Fruit fly (Drosophila melanogaster) whole organism, embryonic: Measurements from ENCODE around the gene Sidpn.

Source experiments
- Aef1 ChIP-seq: fragments of 200-800 bp; sonication (Bioruptor generic); IDR thresholded peaks from 3 replicates; pipeline ENCODE4 v1.3.6; 2022; ENCODE audit warnings: missing biosample characterization, missing genetic modification characterization
- B-H1 ChIP-seq: fragments of 200-800 bp; sonication (Bioruptor generic); IDR thresholded peaks from 3 replicates; pipeline ENCODE4 v1.3.6; 2022; ENCODE audit warnings: missing biosample characterization, missing genetic modification characterization
- CG10274 ChIP-seq: fragments of 200-800 bp; sonication (Bioruptor generic); optimal IDR thresholded peaks from 3 replicates; lab custom pipeline; 2017; ENCODE audit warnings: missing biosample characterization, mild to moderate bottlenecking, missing genetic modification characterization
- CG11723 ChIP-seq: fragments of 200-800 bp; sonication (Bioruptor generic); optimal IDR thresholded peaks from 2 replicates; lab custom pipeline; 2017; ENCODE audit warnings: missing biosample characterization, mild to moderate bottlenecking, missing genetic modification characterization
- CG14860 ChIP-seq: fragments of 200-800 bp; sonication (Bioruptor generic); IDR thresholded peaks from 3 replicates; pipeline ENCODE4 v1.3.6; 2022; ENCODE audit warnings: missing biosample characterization, missing genetic modification characterization; ENCODE audit not compliant: partially characterized antibody
- CG1603 ChIP-seq: fragments of 200-800 bp; sonication (Bioruptor generic); optimal IDR thresholded peaks from 2 replicates; lab custom pipeline; 2019; ENCODE audit warnings: missing biosample characterization, mild to moderate bottlenecking, missing genetic modification characterization, moderate library complexity
- CG31365 ChIP-seq: fragments of 200-800 bp; sonication (Bioruptor generic); optimal IDR thresholded peaks from 2 replicates; lab custom pipeline; 2018; ENCODE audit warnings: missing biosample characterization, mild to moderate bottlenecking, missing genetic modification characterization
- CG32772 ChIP-seq: fragments of 200-800 bp; sonication (Bioruptor generic); IDR thresholded peaks from 2 replicates; pipeline ENCODE4 v1.3.6; 2022; ENCODE audit warnings: missing biosample characterization, missing genetic modification characterization
- CG3281 ChIP-seq: fragments of 200-800 bp; sonication (Bioruptor generic); optimal IDR thresholded peaks from 3 replicates; lab custom pipeline; 2017; ENCODE audit warnings: missing biosample characterization, mild to moderate bottlenecking, missing genetic modification characterization
- CG3995 ChIP-seq: fragments of 200-800 bp; sonication (Bioruptor generic); optimal IDR thresholded peaks from 3 replicates; lab custom pipeline; 2016; ENCODE audit warnings: missing biosample characterization, missing genetic modification characterization
- CG6175 ChIP-seq: fragments of 200-800 bp; sonication (Bioruptor generic); IDR thresholded peaks from 3 replicates; pipeline ENCODE4 v1.3.6; 2022; ENCODE audit warnings: missing biosample characterization, missing genetic modification characterization
- CG7372 ChIP-seq: fragments of 200-800 bp; sonication (Bioruptor generic); IDR thresholded peaks from 2 replicates; pipeline ENCODE4 v1.3.6; 2022; ENCODE audit warnings: missing biosample characterization, missing genetic modification characterization
- CG7928 ChIP-seq: fragments of 200-800 bp; sonication (Bioruptor generic); optimal IDR thresholded peaks from 2 replicates; lab custom pipeline; 2017; ENCODE audit warnings: missing biosample characterization, mild to moderate bottlenecking, missing genetic modification characterization
- CG8359 ChIP-seq: fragments of 200-800 bp; sonication (Bioruptor generic); optimal IDR thresholded peaks from 2 replicates; lab custom pipeline; 2017; ENCODE audit warnings: missing biosample characterization, mild to moderate bottlenecking, missing genetic modification characterization, borderline replicate concordance
- CG8765 ChIP-seq: fragments of 200-800 bp; sonication (Bioruptor generic); IDR thresholded peaks from 2 replicates; pipeline ENCODE4 v1.3.6; 2022; ENCODE audit warnings: missing biosample characterization, missing genetic modification characterization
- CG8924 ChIP-seq: fragments of 200-800 bp; optimal IDR thresholded peaks from 3 replicates; lab custom pipeline; 2019; ENCODE audit warnings: missing biosample characterization, mild to moderate bottlenecking, missing genetic modification characterization, moderate library complexity
- CG9727 ChIP-seq: fragments of 200-800 bp; sonication (Bioruptor generic); optimal IDR thresholded peaks from 3 replicates; lab custom pipeline; 2017; ENCODE audit warnings: missing biosample characterization, mild to moderate bottlenecking, missing genetic modification characterization
- CG9797 ChIP-seq: fragments of 200-800 bp; sonication (Bioruptor generic); optimal IDR thresholded peaks from 3 replicates; lab custom pipeline; 2018; ENCODE audit warnings: missing biosample characterization, mild to moderate bottlenecking, missing genetic modification characterization
- D19B ChIP-seq: fragments of 200-800 bp; sonication (Bioruptor generic); optimal IDR thresholded peaks from 2 replicates; lab custom pipeline; 2017; ENCODE audit warnings: missing biosample characterization, mild to moderate bottlenecking, missing genetic modification characterization
- Dbx ChIP-seq: fragments of 200-800 bp; sonication (Bioruptor generic); IDR thresholded peaks from 3 replicates; pipeline ENCODE4 v1.3.6; 2022; ENCODE audit warnings: missing biosample characterization, missing genetic modification characterization
- E2f1 ChIP-seq: fragments of 200-800 bp; sonication (Bioruptor generic); IDR thresholded peaks from 2 replicates; pipeline ENCODE4 v1.3.6; 2022; ENCODE audit warnings: missing biosample characterization, missing genetic modification characterization
- Ets65A ChIP-seq: fragments of 200-800 bp; sonication (Bioruptor generic); peaks from one replicate; lab custom pipeline; 2016; ENCODE audit warnings: missing biosample characterization, missing genetic modification characterization
- Jarid2 ChIP-seq: fragments of 200-800 bp; sonication (Bioruptor generic); optimal IDR thresholded peaks from 3 replicates; lab custom pipeline; 2017; ENCODE audit warnings: mild to moderate bottlenecking, missing biosample characterization, missing genetic modification reagents, missing genetic modification characterization
- Mad ChIP-seq: fragments of 200-800 bp; sonication (Bioruptor generic); optimal IDR thresholded peaks from 2 replicates; lab custom pipeline; 2016; ENCODE audit warnings: missing biosample characterization, missing genetic modification characterization
- Max ChIP-seq: fragments of 200-800 bp; sonication (Bioruptor generic); optimal IDR thresholded peaks from 2 replicates; lab custom pipeline; 2016; ENCODE audit warnings: missing biosample characterization, mild to moderate bottlenecking, missing genetic modification characterization
- NC2α ChIP-seq: fragments of 200-800 bp; sonication (Bioruptor generic); optimal IDR thresholded peaks from 2 replicates; lab custom pipeline; 2016; ENCODE audit warnings: missing biosample characterization, missing genetic modification characterization
- NC2β ChIP-seq: fragments of 200-800 bp; sonication (Bioruptor generic); optimal IDR thresholded peaks from 2 replicates; lab custom pipeline; 2016; ENCODE audit warnings: missing biosample characterization, missing genetic modification characterization
- NFAT ChIP-seq: fragments of 200-800 bp; sonication (Bioruptor generic); IDR thresholded peaks from 2 replicates; pipeline ENCODE4 v1.3.6; 2022; ENCODE audit warnings: missing biosample characterization, missing genetic modification characterization
- Nf-YB ChIP-seq: fragments of 200-800 bp; sonication (Bioruptor generic); optimal IDR thresholded peaks from 3 replicates; lab custom pipeline; 2019; ENCODE audit warnings: missing biosample characterization, mild to moderate bottlenecking, missing genetic modification characterization, moderate library complexity
- Poxn ChIP-seq: fragments of 200-800 bp; sonication (Bioruptor generic); IDR thresholded peaks from 2 replicates; pipeline ENCODE4 v1.3.6; 2022; ENCODE audit warnings: missing biosample characterization, missing genetic modification characterization
- ac ChIP-seq: fragments of 200-800 bp; sonication (Bioruptor generic); optimal IDR thresholded peaks from 3 replicates; lab custom pipeline; 2017; ENCODE audit warnings: missing biosample characterization, mild to moderate bottlenecking, missing genetic modification characterization
- bcd ChIP-seq: fragments of 200-800 bp; sonication (Bioruptor generic); optimal IDR thresholded peaks from 2 replicates; lab custom pipeline; 2017; ENCODE audit warnings: missing biosample characterization, mild to moderate bottlenecking, missing genetic modification characterization
- bigmax ChIP-seq: fragments of 200-800 bp; sonication (Bioruptor generic); optimal IDR thresholded peaks from 2 replicates; lab custom pipeline; 2018; ENCODE audit warnings: missing biosample characterization, mild to moderate bottlenecking, missing genetic modification characterization
- bsh ChIP-seq, 2 experiments: fragments of 200-800 bp; sonication (Bioruptor generic); optimal IDR thresholded peaks; 2 replicates each; lab custom pipeline; 2017 to 2018; ENCODE audit warnings: mild to moderate bottlenecking in 2 of 2, missing biosample characterization in 2 of 2, missing genetic modification characterization in 2 of 2, moderate library complexity in 1 of 2
- cad ChIP-seq: fragments of >200 bp; optimal IDR thresholded peaks from 2 replicates; lab custom pipeline; 2017; ENCODE audit warnings: missing biosample characterization, missing genetic modification characterization
- chif ChIP-seq, 2 experiments: fragments of 200-800 bp; sonication (Bioruptor generic); optimal IDR thresholded peaks; 3 replicates each; lab custom pipeline; 2016; ENCODE audit warnings: missing biosample characterization in 2 of 2, missing genetic modification characterization in 2 of 2
- crc ChIP-seq: fragments of 200-800 bp; sonication (Bioruptor generic); optimal IDR thresholded peaks from 2 replicates; lab custom pipeline; 2016; ENCODE audit warnings: missing biosample characterization, missing genetic modification characterization
- eve ChIP-seq, 2 experiments: fragments of >200 bp; optimal IDR thresholded peaks; 2 replicates each; lab custom pipeline; 2017; ENCODE audit warnings: missing biosample characterization in 2 of 2, missing genetic modification characterization in 2 of 2
- hth ChIP-seq: fragments of >200 bp; optimal IDR thresholded peaks from 2 replicates; lab custom pipeline; 2017; ENCODE audit warnings: inconsistent platforms
- ind ChIP-seq: fragments of 200-800 bp; sonication (Bioruptor generic); optimal IDR thresholded peaks from 3 replicates; lab custom pipeline; 2016; ENCODE audit warnings: missing biosample characterization, missing genetic modification characterization
- lbe ChIP-seq: fragments of 200-800 bp; sonication (Bioruptor generic); optimal IDR thresholded peaks from 2 replicates; lab custom pipeline; 2016; ENCODE audit warnings: missing biosample characterization, mild to moderate bottlenecking, missing genetic modification characterization
- lilli ChIP-seq: fragments of 200-800 bp; sonication (Bioruptor generic); optimal IDR thresholded peaks from 3 replicates; lab custom pipeline; 2016; ENCODE audit warnings: missing biosample characterization, missing genetic modification characterization
- mam ChIP-seq: fragments of 200-800 bp; sonication (Bioruptor generic); optimal IDR thresholded peaks from 3 replicates; lab custom pipeline; 2016; ENCODE audit warnings: missing biosample characterization, missing genetic modification characterization
- nom ChIP-seq: fragments of 200-800 bp; sonication (Bioruptor generic); optimal IDR thresholded peaks from 2 replicates; lab custom pipeline; 2017; ENCODE audit warnings: missing biosample characterization, missing genetic modification characterization, mild to moderate bottlenecking, moderate library complexity, missing genetic modification reagents
- oc ChIP-seq: fragments of 200-800 bp; sonication (Bioruptor generic); optimal IDR thresholded peaks from 2 replicates; lab custom pipeline; 2018; ENCODE audit warnings: missing biosample characterization, mild to moderate bottlenecking, missing genetic modification characterization, moderate library complexity
- otp ChIP-seq: fragments of 200-800 bp; sonication (Bioruptor generic); IDR thresholded peaks from 3 replicates; pipeline ENCODE4, ENCODE4 v1.3.6; 2022; ENCODE audit warnings: missing biosample characterization, missing genetic modification characterization
- salm ChIP-seq: fragments of 200-800 bp; sonication (Bioruptor generic); optimal IDR thresholded peaks from 2 replicates; lab custom pipeline; 2018; ENCODE audit warnings: missing biosample characterization, mild to moderate bottlenecking, missing genetic modification characterization
- stc ChIP-seq: fragments of 200-800 bp; sonication (Bioruptor generic); IDR thresholded peaks from 2 replicates; pipeline ENCODE4 v1.3.6; 2022; ENCODE audit warnings: missing biosample characterization, missing genetic modification characterization
- tin ChIP-seq: fragments of 200-800 bp; sonication (Bioruptor generic); optimal IDR thresholded peaks from 3 replicates; lab custom pipeline; 2016; ENCODE audit warnings: missing biosample characterization, missing genetic modification characterization
- yki ChIP-seq: fragments of >200 bp; optimal IDR thresholded peaks from 3 replicates; lab custom pipeline; 2018
- z ChIP-seq: fragments of 200-800 bp; sonication (Bioruptor generic); IDR thresholded peaks from 3 replicates; pipeline ENCODE4 v1.3.6; 2022; ENCODE audit warnings: missing biosample characterization, missing genetic modification characterization
- zfh2 ChIP-seq: fragments of 200-800 bp; sonication (Bioruptor generic); optimal IDR thresholded peaks from 2 replicates; lab custom pipeline; 2016; ENCODE audit warnings: missing biosample characterization, missing genetic modification characterization

Gene Sidpn

dm6 chr2L:19045111-19045560 is 17.6 kb downstream of the Sidpn start, which contains the start of the genes Ttc19 and Acn (continued):
- TF ChIP-seq Ets65A (GFP tag; lab: Kevin White, UChicago) (peak; percentile 99), CG3281 (GFP tag; lab: Kevin White, UChicago) (peak; percentile 76), oc (tag; lab: Kevin White, UChicago) (no peak), crc (peak; percentile 84), nom (peak; percentile 35), bigmax (GFP tag; lab: Kevin White, UChicago) (no peak), zfh2 (GFP tag; lab: Kevin White, UChicago) (peak; percentile 93), CG3995 (GFP tag; lab: Kevin White, UChicago) (peak; percentile 16), mam (GFP tag; lab: Kevin White, UChicago) (peak; percentile 93), CG10274 (GFP tag; lab: Kevin White, UChicago) (no peak), hth (no peak), D19B (peak; percentile 44), bcd (GFP tag; lab: Kevin White, UChicago) (peak; percentile 81), lbe (peak; percentile 70), CG1603 (tag; lab: Kevin White, UChicago) (peak; percentile 86), CG7372 (GFP tag; lab: Robert Waterston, UW) (peak; percentile 77), CG11723 (GFP tag; lab: Kevin White, UChicago) (peak; percentile 43), z (GFP tag; lab: Robert Waterston, UW) (no peak), Dbx (GFP tag; lab: Robert Waterston, UW) (peak; percentile 90), E2f1 (peak; percentile 62), CG9797 (peak; percentile 39), ind (GFP tag; lab: Kevin White, UChicago) (peak; percentile 80), chif (GFP tag; optimal IDR thresholded peaks at IDR 0.05; lab: Kevin White, UChicago) (peak; percentile 86), NC2α (peak; percentile 76), CG8924 (tag; lab: Kevin White, UChicago) (peak; percentile 85), salm (peak; percentile 40), CG8765 (GFP tag; lab: Robert Waterston, UW) (peak; percentile 82), stc (GFP tag; lab: Robert Waterston, UW) (peak; percentile 77), tin (GFP tag; lab: Kevin White, UChicago) (peak; percentile 88), NC2β (GFP tag; lab: Kevin White, UChicago) (peak; percentile 86), Nf-YB (GFP tag; lab: Kevin White, UChicago) (peak; percentile 53), Aef1 (peak; percentile 85), lilli (GFP tag; lab: Kevin White, UChicago) (peak; percentile 93), CG31365 (tag; lab: Kevin White, UChicago) (no peak), B-H1 (peak; percentile 70), NFAT (GFP tag; lab: Robert Waterston, UW) (peak; percentile 76), CG7928 (GFP tag; lab: Kevin White, UChicago) (peak; percentile 49), CG8359 (GFP tag; lab: Kevin White, UChicago) (peak; percentile 59), eve (GFP tag; optimal IDR thresholded peaks at IDR 0.05; lab: Kevin White, UChicago) (no peak), yki (no peak), Jarid2 (GFP tag; lab: Kevin White, UChicago) (no peak), CG14860 (GFP tag; lab: Robert Waterston, UW) (peak; percentile 96), CG32772 (peak; percentile 81), otp (GFP tag; lab: Robert Waterston, UW) (peak; percentile 71; the same call in 2 of the 3 replicates), CG6175 (GFP tag; lab: Robert Waterston, UW) (peak; percentile 61; the same call in 1 of the 3 replicates), CG9727 (GFP tag; lab: Kevin White, UChicago) (peak; percentile 86), Poxn (GFP tag; lab: Robert Waterston, UW) (0 out of 2 replicates have a peak, but pooled peaks have one; percentile 44), Max (peak; percentile 78), ac (GFP tag; lab: Kevin White, UChicago) (no peak), cad (GFP tag; lab: Kevin White, UChicago) (no peak), bsh (GFP tag; optimal IDR thresholded peaks at IDR 0.05; lab: Kevin White, UChicago) (peak; percentile 7 to 80), Mad (GFP tag; lab: Kevin White, UChicago) (peak; percentile 81)
